Worm (Caenorhabditis elegans): ENCODE measurements around the gene srd-64.

srd-64 gene

ce11 chrIII:1704020-1704419 is 9.1 kb upstream of the srd-64 start:
- TF ChIP-seq fkh-4 (tag; optimal IDR thresholded peaks at IDR 0.05; ENCODE audit: borderline replicate concordance): no peak
- no peak for TF ChIP-seq lsy-2 (tag; optimal IDR thresholded peaks at IDR 0.05)
- no peak for TF ChIP-seq dpl-1 (GFP tag; optimal IDR thresholded peaks at IDR 0.05)
- no peak for TF ChIP-seq nhr-11 (tag; optimal IDR thresholded peaks at IDR 0.05)
- TF ChIP-seq nhr-76 (tag; optimal IDR thresholded peaks at IDR 0.05): no peak
- no peak for TF ChIP-seq efl-3 (GFP tag; optimal IDR thresholded peaks at IDR 0.05)
- TF ChIP-seq C04F5.9 (tag; optimal IDR thresholded peaks at IDR 0.05): no peak
- no peak for TF ChIP-seq unc-62 (GFP tag; optimal IDR thresholded peaks at IDR 0.05)
- no peak for TF ChIP-seq ceh-63 (GFP tag; optimal IDR thresholded peaks at IDR 0.05)
- no peak for TF ChIP-seq mep-1 (tag; optimal IDR thresholded peaks at IDR 0.05)
- no peak for TF ChIP-seq ets-5 (GFP tag; IDR thresholded peaks at IDR 0.05)
- no peak for TF ChIP-seq ceh-8 (GFP tag; optimal IDR thresholded peaks at IDR 0.05)
- TF ChIP-seq irx-1 (tag; optimal IDR thresholded peaks at IDR 0.05): no peak
- no peak for TF ChIP-seq grh-1 (GFP tag; IDR thresholded peaks at IDR 0.05)
- TF ChIP-seq blmp-1 (tag; optimal IDR thresholded peaks at IDR 0.05): no peak

- no peak for TF ChIP-seq unc-130 (tag; optimal IDR thresholded peaks at IDR 0.05)
- no peak for TF ChIP-seq lin-39 (tag; optimal IDR thresholded peaks at IDR 0.05)
- TF ChIP-seq ces-1 (GFP tag; optimal IDR thresholded peaks at IDR 0.05): no peak
- no peak for TF ChIP-seq Y116A8C.19 (tag; optimal IDR thresholded peaks at IDR 0.05; ENCODE audit: borderline replicate concordance)
Measured at ce11 chrIII:1702337-1702736, 7.4 kb upstream of the srd-64 start, which contains the start of gene spex-3. TSS of gene spex-3 (minus strand) at chrIII:1702437.

ce11 chrIII:1698842-1699241 is 3.9 kb upstream of the srd-64 start, which contains the start of gene fbxa-74:
TSS of gene fbxa-74 (minus strand) at chrIII:1698986.
- no peak for TF ChIP-seq lin-14 (GFP tag; optimal IDR thresholded peaks at IDR 0.05)
- no peak for TF ChIP-seq zag-1 (tag; optimal IDR thresholded peaks at IDR 0.05)
- TF ChIP-seq pqm-1 (tag; optimal IDR thresholded peaks at IDR 0.05): peak; percentile 27
- TF ChIP-seq fkh-4 (tag; optimal IDR thresholded peaks at IDR 0.05; ENCODE audit: borderline replicate concordance): no peak
- TF ChIP-seq lin-35 (GFP tag; optimal IDR thresholded peaks at IDR 0.05): peak in 1 of 2 experiments; percentile 13
- no peak for TF ChIP-seq Y116A8C.19 (tag; optimal IDR thresholded peaks at IDR 0.05; ENCODE audit: borderline replicate concordance)
- peak; percentile 55 for TF ChIP-seq elt-2 (tag; optimal IDR thresholded peaks at IDR 0.05)

ce11 chrIII:1689927-1690326 is 5.0 kb downstream of the srd-64 start, which contains the start of gene Y22D7AR.14:
TSS of gene Y22D7AR.14 (minus strand) at chrIII:1690027.
- TF ChIP-seq sox-4 (tag; optimal IDR thresholded peaks at IDR 0.05) (no peak), fkh-10 (GFP tag; optimal IDR thresholded peaks at IDR 0.05) (no peak), fkh-4 (tag; optimal IDR thresholded peaks at IDR 0.05; ENCODE audit: borderline replicate concordance) (no peak), ztf-11 (tag; optimal IDR thresholded peaks at IDR 0.05) (no peak), lin-39 (tag; optimal IDR thresholded peaks at IDR 0.05) (no peak), tlp-1 (tag; optimal IDR thresholded peaks at IDR 0.05) (no peak), mef-2 (tag; optimal IDR thresholded peaks at IDR 0.05) (no peak), lin-13 (GFP tag; optimal IDR thresholded peaks at IDR 0.05) (no peak), zip-4 (GFP tag; optimal IDR thresholded peaks at IDR 0.05) (no peak), ceh-90 (tag; optimal IDR thresholded peaks at IDR 0.05) (no peak), fos-1 (tag; optimal IDR thresholded peaks at IDR 0.05) (no peak), zag-1 (tag; optimal IDR thresholded peaks at IDR 0.05) (no peak), hlh-17 (GFP tag; optimal IDR thresholded peaks at IDR 0.05; ENCODE audit: borderline replicate concordance) (no peak), swsn-7 (tag; optimal IDR thresholded peaks at IDR 0.05) (no peak), C16A3.4 (tag; optimal IDR thresholded peaks at IDR 0.05) (no peak), F16B12.6 (tag; optimal IDR thresholded peaks at IDR 0.05) (no peak), lsy-2 (tag; optimal IDR thresholded peaks at IDR 0.05) (no peak), blmp-1 (tag; optimal IDR thresholded peaks at IDR 0.05) (no peak), egl-13 (tag; optimal IDR thresholded peaks at IDR 0.05) (no peak), nhr-20 (tag; optimal IDR thresholded peaks at IDR 0.05) (no peak)

All from whole organism, L1 larva.